Worm (Caenorhabditis elegans): Measurements from ENCODE around the gene tag-153.

- TF ChIP-seq nhr-76 (tag; optimal IDR thresholded peaks at IDR 0.05) (no peak), mls-2 (tag; optimal IDR thresholded peaks at IDR 0.05) (no peak), nhr-28 (tag; optimal IDR thresholded peaks at IDR 0.05) (no peak), snpc-4 (tag; optimal IDR thresholded peaks at IDR 0.05) (no peak), ztf-11 (tag; optimal IDR thresholded peaks at IDR 0.05) (no peak), unc-62 (GFP tag; optimal IDR thresholded peaks at IDR 0.05) (no peak), elt-3 (tag; optimal IDR thresholded peaks at IDR 0.05) (no peak), sem-2 (GFP tag; optimal IDR thresholded peaks at IDR 0.05) (no peak), nhr-237 (tag; optimal IDR thresholded peaks at IDR 0.05) (no peak)
Observed at ce11 chrV:9370986-9371385, 48.1 kb downstream of the tag-153 start, which contains the start of gene E02C12.6.
